Fruit fly (Drosophila melanogaster): ENCODE measurements around the gene CG17030.

Gene CG17030

DNA sequence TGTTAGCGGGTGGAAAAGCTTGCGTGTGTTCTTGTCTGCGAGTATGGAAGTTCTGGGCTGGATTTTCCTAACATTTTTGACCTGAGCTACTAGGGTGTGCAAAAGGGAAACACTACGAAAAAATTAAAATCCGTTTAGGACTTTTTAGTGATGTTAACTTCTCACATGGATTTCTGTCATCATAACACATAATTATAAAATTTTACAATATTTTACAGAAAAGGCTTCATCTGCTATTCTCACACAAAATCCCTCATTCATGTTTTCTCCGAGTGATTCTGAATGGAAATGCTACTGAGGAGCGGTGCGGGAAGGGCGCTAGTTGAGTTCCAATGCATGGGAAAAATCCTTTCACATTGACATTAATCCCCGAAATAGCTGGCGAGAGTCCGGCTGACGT lies at the start of gene CG17030:
TSS of gene CG17030 (minus strand) at position 101 of the 400 bp plus-strand sequence.
- TF ChIP-seq Gug (GFP tag; IDR thresholded peaks at IDR 0.05) (no peak), svp (GFP tag) (no peak), CG8632 (GFP tag; optimal IDR thresholded peaks at IDR 0.05) (no peak), CG16779 (tag; optimal IDR thresholded peaks at IDR 0.05) (no peak), Met (GFP tag; optimal IDR thresholded peaks at IDR 0.05) (no peak), Sox102F (GFP tag; optimal IDR thresholded peaks at IDR 0.05) (no peak), Hr38 (GFP tag; optimal IDR thresholded peaks at IDR 0.05) (no peak), vri (GFP tag; optimal IDR thresholded peaks at IDR 0.05) (no peak)

DNA sequence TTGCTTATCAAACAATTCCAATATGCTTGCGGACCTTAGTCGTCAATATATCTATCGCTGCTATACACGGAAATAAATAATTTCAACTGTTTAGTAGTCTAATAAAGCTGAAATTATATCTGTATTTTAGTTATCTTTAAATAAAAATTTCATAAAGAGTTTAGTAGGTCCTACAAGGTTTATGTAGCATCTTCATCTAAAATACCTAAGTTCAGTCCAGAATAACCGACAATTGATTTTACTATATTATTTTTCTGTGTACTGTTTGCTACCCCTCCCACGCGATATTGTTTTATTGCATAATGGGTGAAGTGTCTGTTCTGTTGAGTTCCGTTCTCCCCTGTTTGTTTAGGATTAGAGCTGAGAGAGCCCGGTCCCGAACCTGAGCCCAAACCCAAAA lies 37.0 kb upstream of the CG17030 start:
- TF ChIP-seq fkh (GFP tag; optimal IDR thresholded peaks at IDR 0.05) (peak; percentile 33), salr (GFP tag; optimal IDR thresholded peaks at IDR 0.05) (no peak)

DNA sequence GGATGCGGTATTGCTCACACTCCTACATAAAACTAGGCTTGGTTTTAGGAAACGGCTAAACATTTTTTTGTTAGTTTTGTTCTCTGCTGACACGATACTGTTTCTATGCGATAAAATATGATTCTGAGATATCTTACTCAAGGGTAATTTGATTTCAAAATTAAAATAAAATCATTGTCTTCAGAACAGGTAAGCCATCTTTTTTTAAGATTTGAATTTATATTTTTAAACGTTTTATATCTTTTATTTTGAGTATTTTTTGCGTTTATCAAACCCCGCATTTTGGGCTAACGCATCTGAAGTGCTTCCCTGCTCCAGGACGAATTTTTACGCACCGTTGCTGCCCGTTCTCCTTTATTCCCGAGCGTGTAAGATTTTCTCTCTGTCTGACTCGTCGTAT lies 31.5 kb upstream of the CG17030 start, which contains the start of gene ATPsynCF6L:
TSS of gene ATPsynCF6L (minus strand) at position 101 of the 400 bp plus-strand sequence.
- no peak for TF ChIP-seq Sox14 (GFP tag; optimal IDR thresholded peaks at IDR 0.05)
- TF ChIP-seq Sox102F (GFP tag; optimal IDR thresholded peaks at IDR 0.05): no peak
- no peak for TF ChIP-seq CG32006 (GFP tag; optimal IDR thresholded peaks at IDR 0.05)
- TF ChIP-seq CG6163 (GFP tag; IDR thresholded peaks at IDR 0.05): no peak
- TF ChIP-seq dac (GFP tag; optimal IDR thresholded peaks at IDR 0.05): no peak
- no peak for TF ChIP-seq Met (GFP tag; optimal IDR thresholded peaks at IDR 0.05)

DNA sequence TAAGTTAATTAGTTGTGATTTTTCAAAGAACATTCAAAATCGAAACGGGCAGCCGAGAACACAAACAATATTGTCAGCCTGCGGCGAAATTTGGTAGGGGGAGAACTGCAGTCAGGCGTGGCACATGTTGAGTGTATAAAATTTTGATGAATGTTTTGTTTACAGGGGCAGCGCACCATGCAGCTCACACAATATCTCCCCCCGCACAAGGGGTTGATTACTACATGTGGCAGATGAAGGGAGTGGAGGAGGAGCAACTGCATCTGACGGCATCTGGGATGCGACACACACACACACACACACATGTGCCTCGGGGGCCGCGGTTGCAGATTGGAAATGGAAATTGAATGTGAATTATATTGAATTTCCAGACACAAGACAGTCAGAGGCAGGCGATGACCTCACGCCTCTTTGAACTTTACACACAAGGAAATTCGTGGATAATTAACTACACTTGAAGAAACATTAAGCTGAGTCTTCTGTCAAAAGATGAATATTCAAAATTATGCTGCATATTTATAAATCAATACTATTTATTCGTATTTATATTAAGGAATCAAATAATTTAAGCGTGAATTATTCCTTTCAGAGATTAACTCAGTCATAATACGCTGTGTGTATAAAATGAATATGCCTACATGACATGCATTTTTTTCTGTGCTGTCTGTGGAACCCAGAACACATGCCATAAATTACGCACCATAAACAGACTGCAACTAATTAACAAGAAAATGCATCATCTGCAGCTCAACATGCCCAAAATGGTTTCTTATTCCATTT lies 19.1 kb upstream of the CG17030 start:
- TF ChIP-seq OdsH (GFP tag; optimal IDR thresholded peaks at IDR 0.05): no peak
- no peak for TF ChIP-seq cyc (GFP tag; optimal IDR thresholded peaks at IDR 0.05)
- TF ChIP-seq Eip78C (GFP tag): peak; percentile 63
- TF ChIP-seq CG32006 (GFP tag; optimal IDR thresholded peaks at IDR 0.05): no peak
- TF ChIP-seq Hr39 (GFP tag; optimal IDR thresholded peaks at IDR 0.05): no peak
- TF ChIP-seq CG4318 (GFP tag; optimal IDR thresholded peaks at IDR 0.05): no peak
- TF ChIP-seq Ets96B (tag; optimal IDR thresholded peaks at IDR 0.05): peak; percentile 0
- peak; percentile 65 for TF ChIP-seq svp (GFP tag)
- TF ChIP-seq Eip75B (GFP tag; optimal IDR thresholded peaks at IDR 0.05): no peak
- TF ChIP-seq CG6276 (GFP tag; optimal IDR thresholded peaks at IDR 0.05): no peak
- no peak for TF ChIP-seq CG1621 (tag; optimal IDR thresholded peaks at IDR 0.05)

DNA sequence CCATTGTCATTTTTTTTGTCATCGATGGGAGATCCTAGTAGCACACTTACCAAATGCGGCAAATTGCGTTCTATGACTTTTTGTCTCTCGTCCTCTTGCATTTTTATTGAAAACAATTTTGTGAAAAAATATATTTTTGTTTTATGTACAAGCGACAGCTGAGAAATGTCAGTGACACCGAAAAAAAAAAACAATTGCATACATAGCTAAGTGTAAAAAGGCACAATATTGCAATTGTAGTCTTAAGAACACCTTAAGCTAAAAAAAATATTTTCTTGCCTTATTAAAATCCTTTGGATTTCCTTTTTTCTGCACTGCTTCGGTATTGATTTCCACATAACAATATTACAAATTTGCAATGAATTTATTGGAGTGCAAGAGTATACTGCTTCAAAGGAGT lies 16.2 kb upstream of the CG17030 start, which contains the start of gene t-Grip128:
TSS of gene t-Grip128 (minus strand) at position 101 of the 400 bp plus-strand sequence.
- no peak for TF ChIP-seq lz (GFP tag; optimal IDR thresholded peaks at IDR 0.05)

DNA sequence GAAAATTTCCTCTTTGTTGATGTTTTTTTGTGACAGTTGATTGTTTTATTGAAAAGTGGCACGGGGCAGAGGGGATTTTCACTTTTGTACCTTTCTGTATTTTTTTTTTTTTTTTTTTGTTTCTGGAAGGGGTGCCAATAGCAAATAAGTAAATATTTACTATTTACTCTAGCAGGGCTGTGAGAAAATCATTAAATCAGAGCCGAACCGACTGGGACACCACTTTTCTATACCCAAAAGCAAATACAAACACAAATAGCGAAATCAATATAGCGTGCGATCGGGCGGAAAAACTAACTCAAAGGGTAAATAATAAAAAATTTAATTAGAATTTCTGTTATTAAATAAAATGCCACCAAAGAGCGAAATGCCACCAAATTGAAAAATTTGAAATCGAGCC lies 11.6 kb upstream of the CG17030 start:
- peak; percentile 19 for TF ChIP-seq fkh (GFP tag; optimal IDR thresholded peaks at IDR 0.05)
- TF ChIP-seq CG3032 (tag; optimal IDR thresholded peaks at IDR 0.05): no peak
- TF ChIP-seq svp (GFP tag): no peak

DNA sequence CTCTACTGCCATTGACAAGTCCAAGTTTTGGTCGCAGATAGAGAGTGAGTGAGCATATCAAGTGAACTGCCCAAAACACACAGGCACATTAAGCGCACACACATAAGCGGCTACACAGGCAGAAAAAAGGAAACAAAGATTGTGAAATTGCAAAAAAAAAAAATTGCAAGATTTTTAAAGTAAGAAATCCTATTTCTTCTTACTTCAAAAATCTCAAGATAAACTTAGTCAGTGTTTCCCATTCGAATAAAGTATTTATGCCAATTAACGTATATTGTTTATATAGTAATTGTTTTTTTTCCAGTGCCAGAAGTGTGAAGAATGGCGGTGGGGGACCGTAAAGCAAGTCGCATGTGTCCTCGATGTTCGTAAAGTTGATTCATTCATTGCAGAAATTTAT lies 1.6 kb downstream of the CG17030 start:
- TF ChIP-seq acj6 (GFP tag; optimal IDR thresholded peaks at IDR 0.05) (no peak), CG10631 (GFP tag; optimal IDR thresholded peaks at IDR 0.05) (no peak), CG8319 (GFP tag; optimal IDR thresholded peaks at IDR 0.05) (no peak), pdm3 (GFP tag; optimal IDR thresholded peaks at IDR 0.05) (no peak), Gug (GFP tag; IDR thresholded peaks at IDR 0.05) (no peak), vri (GFP tag; optimal IDR thresholded peaks at IDR 0.05) (no peak), achi (GFP tag; optimal IDR thresholded peaks at IDR 0.05) (no peak), Lpt (GFP tag; optimal IDR thresholded peaks at IDR 0.05) (no peak), CG6276 (GFP tag; optimal IDR thresholded peaks at IDR 0.05) (no peak), Blimp-1 (GFP tag; optimal IDR thresholded peaks at IDR 0.05) (no peak), lz (GFP tag; optimal IDR thresholded peaks at IDR 0.05) (no peak), CG3032 (tag; optimal IDR thresholded peaks at IDR 0.05) (no peak), CG34406 (GFP tag; optimal IDR thresholded peaks at IDR 0.05) (no peak), CG7368 (GFP tag; optimal IDR thresholded peaks at IDR 0.05) (no peak), fd85E (GFP tag; optimal IDR thresholded peaks at IDR 0.05) (no peak), Sox15 (GFP tag; optimal IDR thresholded peaks at IDR 0.05) (no peak)
